Worm (Caenorhabditis elegans) whole organism, L1 larva: ENCODE measurements around the gene gcc-2.

Experiments used
- C04F5.9 ChIP-seq: sonication (generic microtip); optimal IDR thresholded peaks from 2 replicates; lab custom pipeline; 2016; ENCODE audit warnings: missing genetic modification characterization, missing compliant biosample characterization
- C16A3.4 ChIP-seq: fragments of 150-350 bp; optimal IDR thresholded peaks from 2 replicates; lab custom pipeline; 2014; ENCODE audit warnings: missing biosample characterization, missing genetic modification characterization
- Y116A8C.19 ChIP-seq: sonication (generic microtip); optimal IDR thresholded peaks from 2 replicates; lab custom pipeline; 2016; ENCODE audit warnings: missing compliant biosample characterization, missing genetic modification characterization, borderline replicate concordance
- aha-1 ChIP-seq: fragments of 150-350 bp; optimal IDR thresholded peaks from 2 replicates; lab custom pipeline; 2014; ENCODE audit warnings: missing biosample characterization, missing genetic modification characterization
- alr-1 ChIP-seq: fragments of 200-800 bp; sonication (Bioruptor generic); optimal IDR thresholded peaks from 2 replicates; lab custom pipeline; 2018; ENCODE audit warnings: borderline replicate concordance, mild to moderate bottlenecking, missing genetic modification characterization, missing compliant biosample characterization
- aly-2 ChIP-seq: fragments of 150-350 bp; optimal IDR thresholded peaks from 2 replicates; lab custom pipeline; 2014; ENCODE audit warnings: missing biosample characterization, missing genetic modification characterization
- ama-1 ChIP-seq: fragments of 150-350 bp; optimal IDR thresholded peaks from 2 replicates; lab custom pipeline; 2014
- blmp-1 ChIP-seq: fragments of 150-350 bp; optimal IDR thresholded peaks from 2 replicates; lab custom pipeline; 2014; ENCODE audit warnings: missing biosample characterization, missing genetic modification characterization
- ceh-63 ChIP-seq: fragments of 200-800 bp; sonication (Bioruptor generic); optimal IDR thresholded peaks from 2 replicates; lab custom pipeline; 2018; ENCODE audit warnings: mild to moderate bottlenecking, missing genetic modification characterization, missing compliant biosample characterization
- ceh-8 ChIP-seq: fragments of 200-800 bp; sonication (Bioruptor generic); optimal IDR thresholded peaks from 2 replicates; lab custom pipeline; 2018; ENCODE audit warnings: mild to moderate bottlenecking, missing genetic modification characterization, moderate library complexity, missing compliant biosample characterization
- ceh-90 ChIP-seq: sonication (generic microtip); optimal IDR thresholded peaks from 2 replicates; lab custom pipeline; 2016; ENCODE audit warnings: missing genetic modification characterization, missing compliant biosample characterization
- dpl-1 ChIP-seq, 3 experiments: fragments of 150-350 bp in 2 of 3; sonication (generic microtip) in 1 of 3; optimal IDR thresholded peaks; 2 replicates each; lab custom pipeline; 2014 to 2017; ENCODE audit warnings: missing biosample characterization in 3 of 3, missing genetic modification characterization in 3 of 3, missing genetic modification reagents in 3 of 3
- efl-1 ChIP-seq, 4 experiments: fragments of 150-350 bp; optimal IDR thresholded peaks in 3 of 4; peaks in 1 of 4; 1 replicate in 1 of 4; 2 replicates in 3 of 4; lab custom pipeline; 2014; ENCODE audit warnings: missing biosample characterization in 2 of 4, missing genetic modification characterization in 2 of 4, missing genetic modification reagents in 2 of 4
- efl-3 ChIP-seq: fragments of 200-800 bp; sonication (Bioruptor generic); optimal IDR thresholded peaks from 2 replicates; lab custom pipeline; 2018; ENCODE audit warnings: mild to moderate bottlenecking, missing genetic modification characterization, missing compliant biosample characterization
- elt-2 ChIP-seq: sonication (generic microtip); optimal IDR thresholded peaks from 2 replicates; lab custom pipeline; 2016; ENCODE audit warnings: missing genetic modification characterization, mild to moderate bottlenecking, inconsistent platforms, missing compliant biosample characterization, missing genetic modification reagents
- ets-5 ChIP-seq: fragments of 200-800 bp; sonication (Bioruptor generic); IDR thresholded peaks from 2 replicates; pipeline ENCODE4 v1.3.6; 2022; ENCODE audit warnings: missing genetic modification characterization, missing compliant biosample characterization
- grh-1 ChIP-seq: fragments of 200-800 bp; sonication (Bioruptor generic); IDR thresholded peaks from 2 replicates; pipeline ENCODE4 v1.3.6; 2022; ENCODE audit warnings: missing genetic modification reagents, missing genetic modification characterization, missing compliant biosample characterization
- hlh-4 ChIP-seq: sonication (generic microtip); optimal IDR thresholded peaks from 2 replicates; lab custom pipeline; 2016; ENCODE audit warnings: mild to moderate bottlenecking, missing genetic modification characterization, missing compliant biosample characterization
- irx-1 ChIP-seq: sonication (generic microtip); optimal IDR thresholded peaks from 2 replicates; lab custom pipeline; 2016; ENCODE audit warnings: missing genetic modification characterization, missing compliant biosample characterization
- isw-1 ChIP-seq: fragments of 200-800 bp; sonication (Bioruptor generic); IDR thresholded peaks from 2 replicates; pipeline ENCODE4 v1.3.6; 2022; ENCODE audit warnings: missing genetic modification characterization, missing compliant biosample characterization
- jun-1 ChIP-seq: fragments of 150-350 bp; optimal IDR thresholded peaks from 2 replicates; lab custom pipeline; 2014; ENCODE audit warnings: missing biosample characterization, missing genetic modification reagents, missing genetic modification characterization
- lin-14 ChIP-seq: fragments of 200-800 bp; sonication (Bioruptor generic); optimal IDR thresholded peaks from 2 replicates; lab custom pipeline; 2018; ENCODE audit warnings: mild to moderate bottlenecking, missing genetic modification characterization, moderate library complexity, missing compliant biosample characterization
- lin-15B ChIP-seq: fragments of 150-350 bp; sonication (generic microtip); optimal IDR thresholded peaks from 3 replicates; lab custom pipeline; 2014; ENCODE audit warnings: missing biosample characterization, missing genetic modification characterization
- lin-35 ChIP-seq, 2 experiments: fragments of 150-350 bp; optimal IDR thresholded peaks; 2 replicates each; lab custom pipeline; 2014; ENCODE audit warnings: missing biosample characterization in 2 of 2, missing genetic modification characterization in 2 of 2, missing genetic modification reagents in 2 of 2
- lin-39 ChIP-seq: fragments of 150-350 bp; optimal IDR thresholded peaks from 2 replicates; lab custom pipeline; 2014; ENCODE audit warnings: missing biosample characterization, missing genetic modification reagents, missing genetic modification characterization
- lir-3 ChIP-seq: sonication (generic microtip); optimal IDR thresholded peaks from 2 replicates; lab custom pipeline; 2016; ENCODE audit warnings: mild to moderate bottlenecking, missing genetic modification characterization, moderate library complexity, missing compliant biosample characterization; ENCODE audit not compliant: poor library complexity
- lsy-2 ChIP-seq, 2 experiments: fragments of 150-350 bp; optimal IDR thresholded peaks; 2 replicates each; lab custom pipeline; 2014; ENCODE audit warnings: missing biosample characterization in 2 of 2, missing genetic modification characterization in 2 of 2
- mep-1 ChIP-seq: fragments of 150-350 bp; optimal IDR thresholded peaks from 2 replicates; lab custom pipeline; 2014; ENCODE audit warnings: missing biosample characterization, missing genetic modification characterization
- nhr-19 ChIP-seq: fragments of 200-800 bp; sonication (Bioruptor generic); conservative IDR thresholded peaks from 2 replicates; pipeline ENCODE4 v1.3.6; 2022; ENCODE audit warnings: missing genetic modification characterization, missing compliant biosample characterization
- nhr-20 ChIP-seq: sonication (generic microtip); optimal IDR thresholded peaks from 2 replicates; lab custom pipeline; 2016; ENCODE audit warnings: mild to moderate bottlenecking, missing genetic modification characterization, missing compliant biosample characterization
- nhr-28 ChIP-seq: fragments of 150-350 bp; optimal IDR thresholded peaks from 2 replicates; lab custom pipeline; 2014; ENCODE audit warnings: missing biosample characterization, missing genetic modification characterization
- nhr-71 ChIP-seq: sonication (generic microtip); optimal IDR thresholded peaks from 2 replicates; lab custom pipeline; 2016; ENCODE audit warnings: mild to moderate bottlenecking, missing genetic modification characterization, moderate library complexity, missing compliant biosample characterization
- nhr-76 ChIP-seq: sonication (generic microtip); optimal IDR thresholded peaks from 2 replicates; lab custom pipeline; 2017; ENCODE audit warnings: missing biosample characterization, missing genetic modification characterization
- nhr-77 ChIP-seq: fragments of 150-350 bp; optimal IDR thresholded peaks from 2 replicates; lab custom pipeline; 2014; ENCODE audit warnings: missing biosample characterization, missing genetic modification characterization
- nhr-85 ChIP-seq: sonication (generic microtip); peaks from one replicate; lab custom pipeline; 2016; ENCODE audit warnings: missing genetic modification characterization, inconsistent platforms, missing compliant biosample characterization
- pax-3 ChIP-seq: fragments of 200-800 bp; sonication (Bioruptor generic); optimal IDR thresholded peaks from 2 replicates; lab custom pipeline; 2018; ENCODE audit warnings: mild to moderate bottlenecking, missing genetic modification characterization, moderate library complexity, missing compliant biosample characterization
- rnt-1 ChIP-seq: sonication (generic microtip); optimal IDR thresholded peaks from 2 replicates; lab custom pipeline; 2016; ENCODE audit warnings: mild to moderate bottlenecking, missing genetic modification characterization, moderate library complexity, missing compliant biosample characterization
- skn-1 ChIP-seq: fragments of 150-350 bp; optimal IDR thresholded peaks from 2 replicates; lab custom pipeline; 2014; ENCODE audit warnings: missing biosample characterization, missing genetic modification characterization
- snpc-4 ChIP-seq: fragments of 150-350 bp; optimal IDR thresholded peaks from 2 replicates; lab custom pipeline; 2014; ENCODE audit warnings: missing biosample characterization, missing genetic modification characterization
- snu-23 ChIP-seq: sonication (generic microtip); optimal IDR thresholded peaks from 2 replicates; lab custom pipeline; 2016; ENCODE audit warnings: missing genetic modification characterization, missing compliant biosample characterization
- sox-4 ChIP-seq: sonication (generic microtip); optimal IDR thresholded peaks from 2 replicates; lab custom pipeline; 2016; ENCODE audit warnings: missing genetic modification characterization, missing compliant biosample characterization
- sptf-1 ChIP-seq: fragments of 150-350 bp; optimal IDR thresholded peaks from 2 replicates; lab custom pipeline; 2014; ENCODE audit warnings: missing biosample characterization, missing genetic modification characterization
- sup-37 ChIP-seq: fragments of 200-800 bp; sonication (Bioruptor generic); optimal IDR thresholded peaks from 2 replicates; lab custom pipeline; 2018; ENCODE audit warnings: mild to moderate bottlenecking, missing genetic modification characterization, missing compliant biosample characterization
- swsn-7 ChIP-seq: sonication (generic microtip); optimal IDR thresholded peaks from 2 replicates; lab custom pipeline; 2016; ENCODE audit warnings: missing genetic modification characterization, missing compliant biosample characterization
- tbx-2 ChIP-seq: sonication (generic microtip); optimal IDR thresholded peaks from 2 replicates; lab custom pipeline; 2016; ENCODE audit warnings: missing genetic modification characterization, missing compliant biosample characterization
- unc-130 ChIP-seq: fragments of 150-350 bp; optimal IDR thresholded peaks from 2 replicates; lab custom pipeline; 2017; ENCODE audit warnings: missing biosample characterization, missing genetic modification characterization, inconsistent platforms
- unc-30 ChIP-seq: sonication (generic microtip); optimal IDR thresholded peaks from 2 replicates; lab custom pipeline; 2017; ENCODE audit warnings: missing biosample characterization, missing genetic modification characterization
- unc-62 ChIP-seq: fragments of 150-350 bp; optimal IDR thresholded peaks from 2 replicates; lab custom pipeline; 2014; ENCODE audit warnings: missing biosample characterization, missing genetic modification reagents, missing genetic modification characterization
- vab-15 ChIP-seq: sonication (generic microtip); optimal IDR thresholded peaks from 2 replicates; lab custom pipeline; 2017; ENCODE audit warnings: missing genotype, mild to moderate bottlenecking, missing genetic modification characterization, missing compliant biosample characterization
- zag-1 ChIP-seq: fragments of 150-350 bp; optimal IDR thresholded peaks from 2 replicates; lab custom pipeline; 2014; ENCODE audit warnings: missing biosample characterization, missing genetic modification characterization
- zip-4 ChIP-seq: fragments of 200-800 bp; sonication (Bioruptor generic); optimal IDR thresholded peaks from 2 replicates; lab custom pipeline; 2018; ENCODE audit warnings: mild to moderate bottlenecking, missing genetic modification characterization, moderate library complexity, missing compliant biosample characterization
- ztf-11 ChIP-seq, 2 experiments: sonication (generic microtip); optimal IDR thresholded peaks; 2 replicates each; lab custom pipeline; 2016 to 2017; ENCODE audit warnings: missing genetic modification characterization in 2 of 2, missing biosample characterization in 1 of 2, missing compliant biosample characterization in 1 of 2

Gene gcc-2

DNA sequence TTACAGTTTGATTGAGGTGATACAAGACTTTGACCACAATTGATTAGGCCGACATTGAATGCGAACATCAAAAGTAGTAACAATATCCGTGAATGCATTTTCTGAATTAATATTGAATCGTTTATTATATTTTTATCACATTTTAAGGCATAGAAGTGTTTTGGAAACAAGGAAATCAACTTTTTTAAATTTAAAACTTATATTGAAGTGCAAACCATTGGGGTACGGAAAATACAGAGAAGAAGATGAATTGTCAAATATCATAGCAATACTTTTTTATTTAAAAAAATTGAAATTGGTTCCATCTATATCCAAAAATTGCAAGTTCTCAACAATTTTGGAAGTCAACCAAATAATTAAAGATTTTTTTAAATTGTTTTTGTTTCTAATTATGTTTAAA is 18.7 kb downstream of the gcc-2 start, which contains the start of gene T05G5.1:
Gene T05G5.1, minus strand, starts transcription at position 101 of the 400 bp plus-strand sequence.
- TF ChIP-seq nhr-85 (tag; lab: Kevin White, UChicago) = no peak
- no peak for TF ChIP-seq ama-1 (lab: Kevin White, UChicago)
- no peak for TF ChIP-seq swsn-7 (tag; lab: Kevin White, UChicago)

- TF ChIP-seq sup-37 (GFP tag; lab: Kevin White, UChicago) (no peak), lin-15B (no peak), Y116A8C.19 (no peak), hlh-4 (tag; lab: Kevin White, UChicago) (no peak), efl-1 (optimal IDR thresholded peaks at IDR 0.05; lab: Kevin White, UChicago) (peak; percentile 32 to 52), efl-1 (GFP tag; optimal IDR thresholded peaks at IDR 0.05 in 1 of 2; lab: Kevin White, UChicago) (peak in 1 of 2 experiments; percentile 88), sptf-1 (tag; lab: Kevin White, UChicago) (no peak), lin-39 (peak; percentile 69), lin-35 (GFP tag; optimal IDR thresholded peaks at IDR 0.05; lab: Kevin White, UChicago) (peak in 1 of 2 experiments; percentile 8), irx-1 (tag; lab: Kevin White, UChicago) (no peak), pax-3 (tag; lab: Kevin White, UChicago) (no peak), lin-14 (GFP tag; lab: Kevin White, UChicago) (peak; percentile 77), vab-15 (tag; lab: Kevin White, UChicago) (no peak), ceh-63 (GFP tag; lab: Kevin White, UChicago) (no peak), rnt-1 (tag; lab: Kevin White, UChicago) (peak; percentile 77), unc-130 (tag; lab: Kevin White, UChicago) (no peak), zip-4 (GFP tag; lab: Kevin White, UChicago) (no peak), unc-30 (tag; lab: Kevin White, UChicago) (no peak), ets-5 (no peak), aly-2 (no peak), nhr-19 (peak; percentile 47), jun-1 (tag; lab: Kevin White, UChicago) (no peak), nhr-71 (peak; percentile 75), efl-3 (no peak), zag-1 (no peak), aha-1 (no peak), blmp-1 (tag; lab: Kevin White, UChicago) (no peak), mep-1 (peak; percentile 15), elt-2 (tag; lab: Kevin White, UChicago) (no peak), snpc-4 (tag; lab: Kevin White, UChicago) (no peak), snu-23 (GFP tag; lab: Kevin White, UChicago) (peak; percentile 32), grh-1 (no peak), nhr-20 (tag; lab: Kevin White, UChicago) (no peak), nhr-28 (tag; lab: Kevin White, UChicago) (no peak), C16A3.4 (tag; lab: Kevin White, UChicago) (no peak), isw-1 (no peak), alr-1 (tag; lab: Kevin White, UChicago) (no peak), ztf-11 (tag; optimal IDR thresholded peaks at IDR 0.05; lab: Kevin White, UChicago) (no peak), C04F5.9 (tag; lab: Kevin White, UChicago) (no peak), dpl-1 (GFP tag; optimal IDR thresholded peaks at IDR 0.05; lab: Kevin White, UChicago) (peak in 1 of 3 experiments; percentile 5), tbx-2 (tag; lab: Kevin White, UChicago) (no peak), ceh-90 (tag; lab: Kevin White, UChicago) (no peak), lir-3 (tag; lab: Kevin White, UChicago) (peak; percentile 20), unc-62 (GFP tag; lab: Kevin White, UChicago) (no peak), lsy-2 (tag; optimal IDR thresholded peaks at IDR 0.05; lab: Kevin White, UChicago) (peak in 1 of 2 experiments; percentile 9), sox-4 (tag; lab: Kevin White, UChicago) (no peak), nhr-76 (tag; lab: Kevin White, UChicago) (no peak), nhr-77 (tag; lab: Kevin White, UChicago) (no peak), ceh-8 (GFP tag; lab: Kevin White, UChicago) (no peak), skn-1 (tag; lab: Kevin White, UChicago) (no peak)
Observed at ce11 chrIII:9741985-9742384, 20.0 kb downstream of the gcc-2 start.
